Fruit fly (Drosophila melanogaster): ENCODE measurements around the gene IntS11.

- TF ChIP-seq CG8159 (tag; optimal IDR thresholded peaks at IDR 0.05) (peak; percentile 20), CG9948 (tag; optimal IDR thresholded peaks at IDR 0.05) (no peak), CG8301 (tag; optimal IDR thresholded peaks at IDR 0.05) (no peak), CG4496 (GFP tag; IDR thresholded peaks at IDR 0.05) (0 out of 3 replicates have a peak, but pooled peaks have one; percentile 44)
Measured at dm6 chr3R:29782367-29782766, 37.2 kb downstream of the IntS11 start.
